Worm (Caenorhabditis elegans): Measurements from ENCODE around the gene C05B5.12.

Gene C05B5.12

ce11 chrIII:9969371-9969770, 17.8 kb upstream of the C05B5.12 start:
- no peak for TF ChIP-seq fos-1 (tag; optimal IDR thresholded peaks at IDR 0.05)
- TF ChIP-seq nhr-21 (tag; optimal IDR thresholded peaks at IDR 0.05) = no peak
- TF ChIP-seq ZK546.5 (tag; optimal IDR thresholded peaks at IDR 0.05) = no peak
- no peak for TF ChIP-seq dmd-4 (tag; optimal IDR thresholded peaks at IDR 0.05)
- no peak for TF ChIP-seq elt-1 (tag; optimal IDR thresholded peaks at IDR 0.05)
- TF ChIP-seq lin-13 (GFP tag; optimal IDR thresholded peaks at IDR 0.05) = no peak
- TF ChIP-seq snpc-4 (tag; optimal IDR thresholded peaks at IDR 0.05) = no peak
- TF ChIP-seq nhr-10 (tag; optimal IDR thresholded peaks at IDR 0.05) = no peak
- TF ChIP-seq crh-2 (tag; optimal IDR thresholded peaks at IDR 0.05) = no peak
- TF ChIP-seq unc-62 (GFP tag; optimal IDR thresholded peaks at IDR 0.05) = no peak
- TF ChIP-seq nhr-6 (tag; optimal IDR thresholded peaks at IDR 0.05) = no peak

DNA sequence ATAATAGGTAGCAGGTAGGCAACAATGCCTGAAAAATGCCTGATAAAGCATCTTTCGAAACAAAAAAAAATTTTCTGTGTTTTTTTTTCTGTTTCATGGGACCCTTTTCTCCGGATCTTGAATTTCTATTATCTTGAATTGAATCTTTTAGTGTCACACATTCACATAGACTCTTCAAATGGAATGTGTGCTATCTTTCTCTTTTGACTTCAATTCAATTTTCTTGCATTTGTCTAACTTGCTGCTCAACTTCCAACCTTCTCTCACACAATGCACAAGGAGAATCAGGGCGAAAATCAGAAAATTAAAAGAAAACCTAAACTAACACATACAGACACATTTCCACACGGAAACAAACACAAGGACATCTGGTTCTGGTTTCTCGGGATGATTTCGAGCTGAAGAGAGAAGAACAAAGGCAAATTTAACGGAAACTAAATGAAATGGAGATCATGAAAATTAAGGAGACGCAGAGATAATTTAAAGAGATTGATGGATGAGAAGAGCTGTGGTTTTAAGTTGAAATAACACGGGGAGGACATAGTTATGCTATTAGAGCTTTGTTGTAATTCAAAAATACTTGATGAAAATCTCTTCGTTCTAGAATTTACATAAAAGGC, 14.9 kb upstream of the C05B5.12 start:
- TF ChIP-seq elt-1 (tag; optimal IDR thresholded peaks at IDR 0.05) (no peak), nhr-11 (tag; optimal IDR thresholded peaks at IDR 0.05) (no peak), sma-3 (GFP tag; optimal IDR thresholded peaks at IDR 0.05) (no peak), elt-3 (tag; optimal IDR thresholded peaks at IDR 0.05) (no peak), snpc-4 (tag; optimal IDR thresholded peaks at IDR 0.05) (no peak), nhr-21 (tag; optimal IDR thresholded peaks at IDR 0.05) (no peak), gmeb-1 (tag; optimal IDR thresholded peaks at IDR 0.05) (no peak), zag-1 (tag; optimal IDR thresholded peaks at IDR 0.05) (no peak), mab-5 (tag; optimal IDR thresholded peaks at IDR 0.05) (no peak), nhr-129 (tag; optimal IDR thresholded peaks at IDR 0.05) (no peak), dmd-4 (tag; optimal IDR thresholded peaks at IDR 0.05) (no peak), C34F6.9 (tag; optimal IDR thresholded peaks at IDR 0.05) (no peak), ztf-1 (GFP tag; conservative IDR thresholded peaks at IDR 0.05) (no peak), lin-13 (GFP tag; optimal IDR thresholded peaks at IDR 0.05) (no peak), R02D3.7 (tag; optimal IDR thresholded peaks at IDR 0.05) (no peak), unc-39 (tag; optimal IDR thresholded peaks at IDR 0.05) (no peak), nhr-12 (tag; optimal IDR thresholded peaks at IDR 0.05) (no peak), mbf-1 (tag; optimal IDR thresholded peaks at IDR 0.05) (no peak), mdl-1 (tag; optimal IDR thresholded peaks at IDR 0.05) (no peak)

- TF ChIP-seq ceh-82 (tag; optimal IDR thresholded peaks at IDR 0.05) = no peak
- no peak for TF ChIP-seq skn-1 (tag; optimal IDR thresholded peaks at IDR 0.05)
- TF ChIP-seq ZK546.5 (tag; optimal IDR thresholded peaks at IDR 0.05) = no peak
- TF ChIP-seq mbf-1 (tag; optimal IDR thresholded peaks at IDR 0.05) = no peak
- TF ChIP-seq R02D3.7 (tag; optimal IDR thresholded peaks at IDR 0.05) = no peak
- TF ChIP-seq Y55F3AM.14 (GFP tag; optimal IDR thresholded peaks at IDR 0.05) = no peak
- TF ChIP-seq snpc-4 (tag; optimal IDR thresholded peaks at IDR 0.05) = no peak
- TF ChIP-seq lin-11 (tag; optimal IDR thresholded peaks at IDR 0.05) = no peak
- no peak for TF ChIP-seq lsy-2 (tag; optimal IDR thresholded peaks at IDR 0.05)
- TF ChIP-seq mdl-1 (tag; optimal IDR thresholded peaks at IDR 0.05) = no peak
- no peak for TF ChIP-seq dmd-4 (tag; optimal IDR thresholded peaks at IDR 0.05)
- no peak for TF ChIP-seq nhr-23 (tag; optimal IDR thresholded peaks at IDR 0.05)
- no peak for TF ChIP-seq ztf-4 (tag; optimal IDR thresholded peaks at IDR 0.05)
- no peak for TF ChIP-seq fos-1 (tag; optimal IDR thresholded peaks at IDR 0.05)
- TF ChIP-seq lin-39 (tag; optimal IDR thresholded peaks at IDR 0.05) = no peak
- TF ChIP-seq aly-2 (tag; optimal IDR thresholded peaks at IDR 0.05) = no peak
- TF ChIP-seq sma-3 (GFP tag; optimal IDR thresholded peaks at IDR 0.05) = no peak
- no peak for TF ChIP-seq nhr-25 (tag; optimal IDR thresholded peaks at IDR 0.05)
These were observed 13.4 kb upstream of the C05B5.12 start, which contains the start of gene R10E12.2 for ce11 chrIII:9973765-9974164. Gene R10E12.2, minus strand, starts transcription at chrIII:9973865.

ce11 chrIII:9982119-9982642, 5.0 kb upstream of the C05B5.12 start:
- TF ChIP-seq ztf-1 (GFP tag; conservative IDR thresholded peaks at IDR 0.05) = no peak
- no peak for TF ChIP-seq peb-1 (tag; optimal IDR thresholded peaks at IDR 0.05)
- TF ChIP-seq nhr-6 (tag; optimal IDR thresholded peaks at IDR 0.05) = no peak
- no peak for TF ChIP-seq lsy-2 (tag; optimal IDR thresholded peaks at IDR 0.05)
- TF ChIP-seq dmd-4 (tag; optimal IDR thresholded peaks at IDR 0.05) = no peak
- no peak for TF ChIP-seq R02D3.7 (tag; optimal IDR thresholded peaks at IDR 0.05)
- no peak for TF ChIP-seq nhr-11 (tag; optimal IDR thresholded peaks at IDR 0.05)
- no peak for TF ChIP-seq ztf-11 (tag; optimal IDR thresholded peaks at IDR 0.05)
- no peak for TF ChIP-seq ZK546.5 (tag; optimal IDR thresholded peaks at IDR 0.05)
- no peak for TF ChIP-seq elt-3 (tag; optimal IDR thresholded peaks at IDR 0.05)
- TF ChIP-seq nhr-23 (tag; optimal IDR thresholded peaks at IDR 0.05) = no peak
- no peak for TF ChIP-seq nhr-21 (tag; optimal IDR thresholded peaks at IDR 0.05)
- no peak for TF ChIP-seq gmeb-1 (tag; optimal IDR thresholded peaks at IDR 0.05)
- TF ChIP-seq sma-9 (GFP tag; optimal IDR thresholded peaks at IDR 0.05) = no peak
- no peak for TF ChIP-seq sma-9 (tag; optimal IDR thresholded peaks at IDR 0.05)
- no peak for TF ChIP-seq ceh-82 (tag; optimal IDR thresholded peaks at IDR 0.05)
- no peak for TF ChIP-seq elt-1 (tag; optimal IDR thresholded peaks at IDR 0.05)
